Fruit fly (Drosophila melanogaster) whole organism, embryonic: ENCODE measurements around the gene CG42847.

Experiments
- Atf3 ChIP-seq: fragments of 200-800 bp; sonication (Bioruptor generic); optimal IDR thresholded peaks from 3 replicates; lab custom pipeline; 2016; ENCODE audit warnings: missing biosample characterization, missing genetic modification characterization
- Blimp-1 ChIP-seq: fragments of 200-800 bp; sonication (Bioruptor generic); optimal IDR thresholded peaks from 3 replicates; lab custom pipeline; 2018; ENCODE audit warnings: missing biosample characterization, missing genetic modification characterization, mild to moderate bottlenecking, moderate library complexity, missing genetic modification reagents
- CG10147 ChIP-seq: fragments of 200-800 bp; sonication (Bioruptor generic); optimal IDR thresholded peaks from 2 replicates; lab custom pipeline; 2019; ENCODE audit warnings: missing biosample characterization, mild to moderate bottlenecking, missing genetic modification characterization, moderate library complexity
- CG10979 ChIP-seq: fragments of 200-800 bp; sonication (Bioruptor generic); optimal IDR thresholded peaks from 2 replicates; lab custom pipeline; 2018; ENCODE audit warnings: missing biosample characterization, mild to moderate bottlenecking, missing genetic modification characterization, moderate library complexity
- CG11398 ChIP-seq: fragments of 200-800 bp; sonication (Bioruptor generic); optimal IDR thresholded peaks from 2 replicates; lab custom pipeline; 2016; ENCODE audit warnings: missing biosample characterization, missing genetic modification characterization
- CG13624 ChIP-seq: fragments of 200-800 bp; sonication (Bioruptor generic); optimal IDR thresholded peaks from 2 replicates; lab custom pipeline; 2016; ENCODE audit warnings: missing biosample characterization, missing genetic modification characterization
- CG15696 ChIP-seq: fragments of 200-800 bp; sonication (Bioruptor generic); optimal IDR thresholded peaks from 2 replicates; lab custom pipeline; 2019; ENCODE audit warnings: missing biosample characterization, mild to moderate bottlenecking, missing genetic modification characterization, moderate library complexity
- CG1647 ChIP-seq: fragments of 200-800 bp; sonication (Bioruptor generic); optimal IDR thresholded peaks from 3 replicates; lab custom pipeline; 2016; ENCODE audit warnings: missing biosample characterization, missing genetic modification characterization
- CG16779 ChIP-seq: fragments of 200-800 bp; sonication (Bioruptor generic); IDR thresholded peaks from 2 replicates; pipeline ENCODE4 v1.3.6; 2022; ENCODE audit warnings: missing biosample characterization, missing genetic modification characterization
- CG17568 ChIP-seq: fragments of 200-800 bp; sonication (Bioruptor generic); optimal IDR thresholded peaks from 2 replicates; lab custom pipeline; 2018; ENCODE audit warnings: missing biosample characterization, mild to moderate bottlenecking, missing genetic modification characterization, moderate library complexity
- CG18599 ChIP-seq: fragments of 200-800 bp; sonication (Bioruptor generic); optimal IDR thresholded peaks from 3 replicates; lab custom pipeline; 2017; ENCODE audit warnings: missing biosample characterization, missing genetic modification characterization, mild to moderate bottlenecking, moderate library complexity, missing genetic modification reagents
- CG2712 ChIP-seq: fragments of 200-800 bp; optimal IDR thresholded peaks from 3 replicates; lab custom pipeline; 2019; ENCODE audit warnings: missing biosample characterization, mild to moderate bottlenecking, missing genetic modification characterization, moderate library complexity
- CG2889 ChIP-seq: fragments of 200-800 bp; sonication (Bioruptor generic); IDR thresholded peaks from 3 replicates; pipeline ENCODE4 v1.3.6; 2022; ENCODE audit warnings: missing biosample characterization, missing genetic modification characterization
- CG33557 ChIP-seq: fragments of 200-800 bp; sonication (Bioruptor generic); optimal IDR thresholded peaks from 2 replicates; lab custom pipeline; 2019; ENCODE audit warnings: missing biosample characterization, mild to moderate bottlenecking, missing genetic modification characterization, moderate library complexity
- CG4282 ChIP-seq: fragments of 200-800 bp; sonication (Bioruptor generic); optimal IDR thresholded peaks from 2 replicates; lab custom pipeline; 2016; ENCODE audit warnings: missing biosample characterization, missing genetic modification characterization
- CG4617 ChIP-seq: fragments of 200-800 bp; sonication (Bioruptor generic); optimal IDR thresholded peaks from 3 replicates; lab custom pipeline; 2016; ENCODE audit warnings: missing biosample characterization, missing genetic modification characterization, borderline replicate concordance
- CG6272 ChIP-seq: fragments of 200-800 bp; sonication (Bioruptor generic); IDR thresholded peaks from 2 replicates; pipeline ENCODE4 v1.3.6; 2022; ENCODE audit warnings: missing biosample characterization, missing genetic modification characterization
- CG7987 ChIP-seq: fragments of 200-800 bp; sonication (Bioruptor generic); optimal IDR thresholded peaks from 2 replicates; lab custom pipeline; 2018; ENCODE audit warnings: missing biosample characterization, mild to moderate bottlenecking, missing genetic modification characterization, moderate library complexity
- Dbx ChIP-seq: fragments of 200-800 bp; sonication (Bioruptor generic); IDR thresholded peaks from 3 replicates; pipeline ENCODE4 v1.3.6; 2022; ENCODE audit warnings: missing biosample characterization, missing genetic modification characterization
- Dip3 ChIP-seq: fragments of 200-800 bp; sonication (Bioruptor generic); optimal IDR thresholded peaks from 3 replicates; lab custom pipeline; 2016; ENCODE audit warnings: missing biosample characterization, missing genetic modification characterization
- MTF-1 ChIP-seq: fragments of 200-800 bp; sonication (Bioruptor generic); optimal IDR thresholded peaks from 2 replicates; lab custom pipeline; 2018; ENCODE audit warnings: missing biosample characterization, mild to moderate bottlenecking, missing genetic modification characterization, borderline replicate concordance
- Med ChIP-seq: fragments of 200-800 bp; sonication (Bioruptor generic); peaks from one replicate; lab custom pipeline; 2016; ENCODE audit warnings: missing biosample characterization, missing genetic modification characterization, mild to moderate bottlenecking, inconsistent platforms, moderate library complexity
- NK7.1 ChIP-seq: fragments of 200-800 bp; sonication (Bioruptor generic); optimal IDR thresholded peaks from 3 replicates; lab custom pipeline; 2016; ENCODE audit warnings: missing biosample characterization, missing genetic modification characterization
- NfI ChIP-seq: fragments of 200-800 bp; sonication (Bioruptor generic); optimal IDR thresholded peaks from 3 replicates; lab custom pipeline; 2018; ENCODE audit warnings: missing biosample characterization, mild to moderate bottlenecking, missing genetic modification characterization, moderate library complexity
- Oli ChIP-seq: fragments of 200-800 bp; sonication (Bioruptor generic); optimal IDR thresholded peaks from 2 replicates; lab custom pipeline; 2018; ENCODE audit warnings: missing biosample characterization, mild to moderate bottlenecking, missing genetic modification characterization, moderate library complexity
- Xbp1 ChIP-seq: fragments of 200-800 bp; sonication (Bioruptor generic); optimal IDR thresholded peaks from 3 replicates; lab custom pipeline; 2016; ENCODE audit warnings: missing biosample characterization, mild to moderate bottlenecking, missing genetic modification characterization
- ap ChIP-seq: fragments of 200-800 bp; sonication (Bioruptor generic); IDR thresholded peaks from 2 replicates; pipeline ENCODE4 v1.3.6; 2022; ENCODE audit warnings: missing biosample characterization, missing genetic modification characterization
- ash1 ChIP-seq: fragments of 200-800 bp; sonication (Bioruptor generic); optimal IDR thresholded peaks from 2 replicates; lab custom pipeline; 2018; ENCODE audit warnings: missing biosample characterization, mild to moderate bottlenecking, missing genetic modification characterization
- cato ChIP-seq: fragments of 200-800 bp; sonication (Bioruptor generic); optimal IDR thresholded peaks from 2 replicates; lab custom pipeline; 2016; ENCODE audit warnings: missing biosample characterization, missing genetic modification characterization, borderline replicate concordance
- crol ChIP-seq: fragments of 200-800 bp; sonication (Bioruptor generic); IDR thresholded peaks from 2 replicates; pipeline ENCODE4 v1.3.6; 2022; ENCODE audit warnings: missing biosample characterization, missing genetic modification characterization
- cwo ChIP-seq: fragments of 200-800 bp; sonication (Bioruptor generic); optimal IDR thresholded peaks from 3 replicates; lab custom pipeline; 2017; ENCODE audit warnings: missing biosample characterization, missing genetic modification characterization, mild to moderate bottlenecking, moderate library complexity, missing genetic modification reagents
- dpn ChIP-seq, 2 experiments: fragments of 200-800 bp; sonication (Bioruptor generic); optimal IDR thresholded peaks; 3 replicates each; lab custom pipeline; 2016; ENCODE audit warnings: missing biosample characterization in 2 of 2, missing genetic modification characterization in 2 of 2
- eyg ChIP-seq: fragments of 200-800 bp; sonication (Bioruptor generic); optimal IDR thresholded peaks from 3 replicates; lab custom pipeline; 2016; ENCODE audit warnings: missing biosample characterization, missing genetic modification characterization
- fd96Cb ChIP-seq: fragments of 200-800 bp; sonication (Bioruptor generic); optimal IDR thresholded peaks from 2 replicates; lab custom pipeline; 2018; ENCODE audit warnings: missing biosample characterization, mild to moderate bottlenecking, missing genetic modification characterization, moderate library complexity
- grau ChIP-seq: fragments of 200-800 bp; optimal IDR thresholded peaks from 3 replicates; lab custom pipeline; 2019; ENCODE audit warnings: missing biosample characterization, mild to moderate bottlenecking, missing genetic modification characterization, moderate library complexity
- h ChIP-seq: fragments of >200 bp; optimal IDR thresholded peaks from 2 replicates; lab custom pipeline; 2017
- her ChIP-seq: fragments of 200-800 bp; sonication (Bioruptor generic); optimal IDR thresholded peaks from 2 replicates; lab custom pipeline; 2016; ENCODE audit warnings: missing biosample characterization, missing genetic modification characterization
- luna ChIP-seq: fragments of 200-800 bp; sonication (Bioruptor generic); optimal IDR thresholded peaks from 2 replicates; lab custom pipeline; 2016; ENCODE audit warnings: missing biosample characterization, missing genetic modification characterization
- mld ChIP-seq: fragments of 200-800 bp; sonication (Bioruptor generic); IDR thresholded peaks from 3 replicates; pipeline ENCODE4 v1.3.6; 2022; ENCODE audit warnings: missing biosample characterization, missing genetic modification characterization; ENCODE audit not compliant: partially characterized antibody
- org-1 ChIP-seq: fragments of 200-800 bp; sonication (Bioruptor generic); optimal IDR thresholded peaks from 2 replicates; lab custom pipeline; 2017; ENCODE audit warnings: missing biosample characterization, missing genetic modification characterization
- pan ChIP-seq, 4 experiments: fragments of >200 bp in 3 of 4; fragments of 200-800 bp in 1 of 4; sonication (Bioruptor generic) in 1 of 4; optimal IDR thresholded peaks in 3 of 4; IDR thresholded peaks in 1 of 4; 2 replicates each; pipeline versions ENCODE4 v1.3.6 to Lab custom; 2017 to 2022; ENCODE audit warnings: missing biosample characterization in 2 of 4, missing genetic modification characterization in 2 of 4, mixed read lengths in 1 of 4
- repo ChIP-seq: fragments of 200-800 bp; sonication (Bioruptor generic); optimal IDR thresholded peaks from 2 replicates; lab custom pipeline; 2016; ENCODE audit warnings: missing biosample characterization, missing genetic modification characterization
- rib ChIP-seq: fragments of 200-800 bp; sonication (Bioruptor generic); IDR thresholded peaks from 2 replicates; pipeline ENCODE4 v1.3.6; 2022; ENCODE audit warnings: missing biosample characterization, missing genetic modification characterization
- row ChIP-seq: fragments of 200-800 bp; sonication (Bioruptor generic); IDR thresholded peaks from 3 replicates; pipeline ENCODE4 v1.3.6; 2022; ENCODE audit warnings: missing biosample characterization, missing genetic modification characterization
- schlank ChIP-seq: fragments of 200-800 bp; sonication (Bioruptor generic); optimal IDR thresholded peaks from 2 replicates; lab custom pipeline; 2018; ENCODE audit warnings: missing biosample characterization, mild to moderate bottlenecking, missing genetic modification characterization
- sens-2 ChIP-seq: fragments of 200-800 bp; sonication (Bioruptor generic); IDR thresholded peaks from 2 replicates; pipeline ENCODE4 v1.3.6; 2022; ENCODE audit warnings: missing biosample characterization, missing genetic modification characterization
- slbo ChIP-seq: fragments of 200-800 bp; sonication (Bioruptor generic); IDR thresholded peaks from 2 replicates; pipeline ENCODE4 v1.3.6; 2022; ENCODE audit warnings: missing biosample characterization, missing genetic modification characterization
- tio ChIP-seq: fragments of 200-800 bp; sonication (Bioruptor generic); optimal IDR thresholded peaks from 2 replicates; lab custom pipeline; 2017; ENCODE audit warnings: missing biosample characterization, missing genetic modification characterization, inconsistent platforms
- vfl ChIP-seq: fragments of 200-800 bp; sonication (Bioruptor generic); optimal IDR thresholded peaks from 2 replicates; lab custom pipeline; 2016; ENCODE audit warnings: missing biosample characterization, missing genetic modification characterization

The CG42847 gene

dm6 chr2L:9388013-9388605 is 39.6 kb upstream of the CG42847 start (continued):
- TF ChIP-seq CG7987 (GFP tag; lab: Kevin White, UChicago) (peak; percentile 14), CG15696 (tag; lab: Kevin White, UChicago) (peak; percentile 14), luna (GFP tag; lab: Kevin White, UChicago) (peak; percentile 46), ash1 (no peak), CG16779 (GFP tag; lab: Robert Waterston, UW) (peak; percentile 29; the same call in 1 of the 2 replicates), Xbp1 (peak; percentile 72), cato (no peak), fd96Cb (tag; lab: Kevin White, UChicago) (peak; percentile 31), Blimp-1 (GFP tag; lab: Kevin White, UChicago) (peak; percentile 21), CG33557 (GFP tag; lab: Kevin White, UChicago) (no peak), CG17568 (peak; percentile 24), CG10147 (GFP tag; lab: Kevin White, UChicago) (peak; percentile 29), cwo (GFP tag; lab: Kevin White, UChicago) (peak; percentile 69), CG2889 (GFP tag; lab: Robert Waterston, UW) (0 out of 3 replicates have a peak, but pooled peaks have one; percentile 22), CG2712 (tag; lab: Kevin White, UChicago) (peak; percentile 45), MTF-1 (no peak), CG13624 (GFP tag; lab: Kevin White, UChicago) (peak; percentile 82), repo (GFP tag; lab: Kevin White, UChicago) (peak; percentile 56), NfI (GFP tag; lab: Kevin White, UChicago) (peak; percentile 66), vfl (GFP tag; lab: Kevin White, UChicago) (peak; percentile 81), schlank (tag; lab: Kevin White, UChicago) (peak; percentile 82), NK7.1 (GFP tag; lab: Kevin White, UChicago) (peak; percentile 77), Atf3 (GFP tag; lab: Kevin White, UChicago) (peak; percentile 55), ap (GFP tag; lab: Robert Waterston, UW) (peak; percentile 66), her (peak; percentile 85), Oli (peak; percentile 68), CG10979 (tag; lab: Kevin White, UChicago) (no peak), sens-2 (GFP tag; lab: Robert Waterston, UW) (no peak; the same call in 1 of the 2 replicates), Dbx (GFP tag; lab: Robert Waterston, UW) (peak; percentile 81), mld (GFP tag; lab: Robert Waterston, UW) (no peak), h (lab: Kevin White, UChicago) (no peak), slbo (GFP tag; lab: Robert Waterston, UW) (peak; percentile 90), CG4282 (GFP tag; lab: Kevin White, UChicago) (peak; percentile 44), dpn (GFP tag; optimal IDR thresholded peaks at IDR 0.05; lab: Kevin White, UChicago) (peak; percentile 76 to 81), CG18599 (GFP tag; lab: Kevin White, UChicago) (peak; percentile 78), CG11398 (GFP tag; lab: Kevin White, UChicago) (peak; percentile 56), row (peak; percentile 76), Med (GFP tag; lab: Kevin White, UChicago) (peak; percentile 98), CG4617 (no peak), rib (GFP tag; lab: Robert Waterston, UW) (peak; percentile 81), CG6272 (GFP tag; lab: Robert Waterston, UW) (peak; percentile 56), tio (GFP tag; lab: Kevin White, UChicago) (no peak), Dip3 (GFP tag; lab: Kevin White, UChicago) (peak; percentile 91), grau (tag; lab: Kevin White, UChicago) (peak; percentile 72), crol (GFP tag; lab: Robert Waterston, UW) (no peak), pan (optimal IDR thresholded peaks at IDR 0.05; lab: Kevin White, UChicago) (no peak), pan (GFP tag; optimal IDR thresholded peaks at IDR 0.05 in 1 of 2, IDR thresholded peaks at IDR 0.05 in 1 of 2) (peak in 1 of 2 experiments; percentile 81), CG1647 (peak; percentile 53), eyg (GFP tag; lab: Kevin White, UChicago) (peak; percentile 53), org-1 (GFP tag; lab: Kevin White, UChicago) (peak; percentile 68)
